Worm (Caenorhabditis elegans): ENCODE results near the gene Y9C9A.16.

ce11 chrIV:4981027-4981426, 5.1 kb upstream of the Y9C9A.16 start, which contains the start of gene srz-24:
- no peak for TF ChIP-seq blmp-1 (tag; optimal IDR thresholded peaks at IDR 0.05; ENCODE audit: insufficient read depth)
- no peak for TF ChIP-seq unc-39 (tag; optimal IDR thresholded peaks at IDR 0.05)
- no peak for TF ChIP-seq unc-62 (GFP tag; optimal IDR thresholded peaks at IDR 0.05)
- TF ChIP-seq sem-4 (tag; optimal IDR thresholded peaks at IDR 0.05), result no peak
- no peak for TF ChIP-seq lin-39 (tag; optimal IDR thresholded peaks at IDR 0.05)
- TF ChIP-seq lin-11 (tag; optimal IDR thresholded peaks at IDR 0.05), result no peak
- TF ChIP-seq skn-1 (tag; optimal IDR thresholded peaks at IDR 0.05), result no peak
- no peak for TF ChIP-seq mdl-1 (tag; optimal IDR thresholded peaks at IDR 0.05)

Measured in whole organism, L2 larva.